Fruit fly (Drosophila melanogaster): ENCODE data around the gene CG34177.

Gene CG34177

DNA sequence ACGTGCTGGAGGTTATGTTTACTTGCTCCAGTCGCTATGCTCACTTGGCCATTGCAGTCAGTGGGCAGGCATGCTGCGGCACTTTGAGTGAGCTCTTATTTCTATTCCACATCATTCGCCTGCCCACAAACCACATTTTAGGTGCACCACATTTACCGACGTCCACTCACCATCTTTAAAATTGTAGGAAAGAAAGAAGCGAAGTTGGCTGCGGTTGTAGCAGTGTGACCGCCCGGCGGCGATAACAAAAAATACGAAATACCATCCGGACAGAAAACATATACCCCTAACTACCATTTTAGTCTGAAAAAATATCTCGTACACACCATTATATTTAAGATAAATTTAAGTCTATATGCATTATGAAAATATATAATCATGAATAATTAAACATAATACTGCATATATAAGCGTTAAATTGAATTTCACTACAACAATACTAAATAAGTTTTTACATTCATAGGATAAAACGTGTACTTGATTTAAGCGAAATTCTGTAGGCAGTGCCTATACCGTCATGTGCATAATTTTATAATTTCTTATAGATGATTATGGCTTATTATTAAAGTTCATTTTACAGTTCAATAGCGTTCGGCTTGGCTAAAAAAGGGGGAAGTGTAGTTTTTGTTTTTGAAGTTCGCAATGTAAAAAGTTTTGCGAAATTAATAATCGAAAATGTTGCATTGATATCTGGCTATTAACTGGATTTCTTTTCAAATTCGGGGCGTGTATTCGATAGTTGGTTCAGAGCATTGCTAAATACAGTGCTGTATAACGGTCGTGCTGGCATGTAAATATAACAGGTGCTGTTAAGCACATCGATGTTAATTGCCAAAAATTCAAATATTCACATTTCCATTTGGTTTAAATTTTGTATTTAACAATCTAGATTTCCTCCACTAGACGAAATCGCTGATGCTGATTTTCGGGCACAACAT is 24.7 kb downstream of the CG34177 start, which contains the start of gene RpL27A (continued):
- peak; percentile 78 for TF ChIP-seq CG1233 (GFP tag; optimal IDR thresholded peaks at IDR 0.05)
- peak; percentile 23 for TF ChIP-seq CG15696 (tag; optimal IDR thresholded peaks at IDR 0.05)
- TF ChIP-seq tll (GFP tag; optimal IDR thresholded peaks at IDR 0.05) = no peak
- no peak for TF ChIP-seq CG15479 (GFP tag; optimal IDR thresholded peaks at IDR 0.05)
- TF ChIP-seq Fer2 (tag; optimal IDR thresholded peaks at IDR 0.05) = peak; percentile 30
- peak; percentile 96 for TF ChIP-seq CG7987 (GFP tag; optimal IDR thresholded peaks at IDR 0.05)
- peak; percentile 58; the same call in 1 of the 2 replicates for TF ChIP-seq CG4360 (GFP tag; IDR thresholded peaks at IDR 0.05)
- TF ChIP-seq wor (GFP tag; IDR thresholded peaks at IDR 0.05) = 0 out of 2 replicates have a peak, but pooled peaks have one; percentile 35
- TF ChIP-seq luna (GFP tag; optimal IDR thresholded peaks at IDR 0.05) = peak; percentile 70
- TF ChIP-seq Nf-YC (tag; optimal IDR thresholded peaks at IDR 0.05) = peak; percentile 58
- TF ChIP-seq wdn (GFP tag; IDR thresholded peaks at IDR 0.05) = peak; percentile 53
- peak; percentile 80 for TF ChIP-seq BtbVII (GFP tag; optimal IDR thresholded peaks at IDR 0.05)
- TF ChIP-seq ase (GFP tag; IDR thresholded peaks at IDR 0.05) = peak; percentile 37; the same call in 1 of the 3 replicates
- TF ChIP-seq lab (GFP tag; optimal IDR thresholded peaks at IDR 0.05) = peak; percentile 93
- peak; percentile 51 for TF ChIP-seq Dek (tag; optimal IDR thresholded peaks at IDR 0.05)
- TF ChIP-seq CG17186 (GFP tag; optimal IDR thresholded peaks at IDR 0.05) = peak; percentile 45
- peak; percentile 75 for TF ChIP-seq CG6854 (GFP tag; optimal IDR thresholded peaks at IDR 0.05)
- TF ChIP-seq CG9797 (GFP tag; optimal IDR thresholded peaks at IDR 0.05) = peak; percentile 83
- peak; percentile 13; the same call in 1 of the 2 replicates for TF ChIP-seq CG4404 (GFP tag; IDR thresholded peaks at IDR 0.05)
- TF ChIP-seq pnt (GFP tag; optimal IDR thresholded peaks at IDR 0.05) = no peak
- TF ChIP-seq CG7357 (GFP tag; IDR thresholded peaks at IDR 0.05) = peak; percentile 94
- TF ChIP-seq dati (GFP tag; IDR thresholded peaks at IDR 0.05) = peak; percentile 76
- TF ChIP-seq sr (GFP tag; IDR thresholded peaks at IDR 0.05) = peak; percentile 84
- peak; percentile 68 for TF ChIP-seq unpg (GFP tag; optimal IDR thresholded peaks at IDR 0.05)
- TF ChIP-seq CG8478 (optimal IDR thresholded peaks at IDR 0.05) = no peak
- peak; percentile 69 for TF ChIP-seq CG7556 (GFP tag; optimal IDR thresholded peaks at IDR 0.05)
- peak; percentile 85 for TF ChIP-seq bcd (GFP tag; optimal IDR thresholded peaks at IDR 0.05)
- peak; percentile 91 for TF ChIP-seq bigmax (GFP tag; optimal IDR thresholded peaks at IDR 0.05)
- peak; percentile 58 to 72 for TF ChIP-seq Hr51 (GFP tag; optimal IDR thresholded peaks at IDR 0.05)
- peak; percentile 41 for TF ChIP-seq CG2120 (GFP tag; optimal IDR thresholded peaks at IDR 0.05)
- TF ChIP-seq Fer3 (tag; optimal IDR thresholded peaks at IDR 0.05) = peak; percentile 72
- TF ChIP-seq CG12769 (tag; optimal IDR thresholded peaks at IDR 0.05) = peak; percentile 72
- peak; percentile 41; the same call in 2 of the 3 replicates for TF ChIP-seq CG11695 (GFP tag; IDR thresholded peaks at IDR 0.05)
- TF ChIP-seq CG12104 (GFP tag; optimal IDR thresholded peaks at IDR 0.05) = peak; percentile 71
- peak; percentile 94 for TF ChIP-seq NfI (GFP tag; optimal IDR thresholded peaks at IDR 0.05)
- no peak for TF ChIP-seq Dip2 (GFP tag; IDR thresholded peaks at IDR 0.05)
- peak; percentile 34; the same call in 1 of the 2 replicates for TF ChIP-seq gt (GFP tag; IDR thresholded peaks at IDR 0.05)
- peak; percentile 78 for TF ChIP-seq Side (GFP tag; optimal IDR thresholded peaks at IDR 0.05)
- peak; percentile 99 for TF ChIP-seq Ets97D (GFP tag; optimal IDR thresholded peaks at IDR 0.05)
- no peak for TF ChIP-seq CG32767 (GFP tag; IDR thresholded peaks at IDR 0.05)
- peak; percentile 59 for TF ChIP-seq ems (GFP tag; optimal IDR thresholded peaks at IDR 0.05)
- no peak for TF ChIP-seq CG7963 (GFP tag; IDR thresholded peaks at IDR 0.05; ENCODE audit: partially characterized antibody)
- TF ChIP-seq ci (GFP tag; IDR thresholded peaks at IDR 0.05) = peak; percentile 97
- peak; percentile 32 for TF ChIP-seq zfh2 (GFP tag; optimal IDR thresholded peaks at IDR 0.05)
- TF ChIP-seq lola (GFP tag; optimal IDR thresholded peaks at IDR 0.05) = peak in 1 of 3 experiments; percentile 70
- TF ChIP-seq Spps (tag; optimal IDR thresholded peaks at IDR 0.05) = peak; percentile 29
- peak; percentile 60; the same call in 1 of the 2 replicates for TF ChIP-seq CkIIα-i1 (GFP tag; IDR thresholded peaks at IDR 0.05)
- peak; percentile 88 for TF ChIP-seq CG1024 (GFP tag; IDR thresholded peaks at IDR 0.05)

All from whole organism, embryonic.